Worm (Caenorhabditis elegans): ENCODE measurements around the gene R08C7.5.

R08C7.5 gene

ce11 chrIV:4429901-4430300 lies at the start of gene R08C7.5, which contains the start of gene str-185:
Gene R08C7.5, plus strand, starts transcription at chrIV:4430229.
Gene str-185, minus strand, starts transcription at chrIV:4430001.
- TF ChIP-seq ces-1 (GFP tag; optimal IDR thresholded peaks at IDR 0.05) (no peak), snpc-4 (tag; optimal IDR thresholded peaks at IDR 0.05) (no peak), nhr-2 (tag; optimal IDR thresholded peaks at IDR 0.05) (no peak)

ce11 chrIV:4386351-4386750 lies 43.7 kb upstream of the R08C7.5 start, which contains the start of gene tald-1:
Gene tald-1, plus strand, starts transcription at chrIV:4386651.
- TF ChIP-seq mls-2 (tag; optimal IDR thresholded peaks at IDR 0.05), result no peak
- TF ChIP-seq nhr-2 (tag; optimal IDR thresholded peaks at IDR 0.05), result no peak
- no peak for TF ChIP-seq M03D4.4 (tag; optimal IDR thresholded peaks at IDR 0.05)
- TF ChIP-seq sptf-1 (tag; optimal IDR thresholded peaks at IDR 0.05), result no peak
- TF ChIP-seq pha-4 (tag; optimal IDR thresholded peaks at IDR 0.05), result no peak
- no peak for TF ChIP-seq mab-5 (tag; optimal IDR thresholded peaks at IDR 0.05)
- no peak for TF ChIP-seq unc-62 (GFP tag; optimal IDR thresholded peaks at IDR 0.05)
- no peak for TF ChIP-seq ceh-43 (GFP tag; optimal IDR thresholded peaks at IDR 0.05)
- TF ChIP-seq lsy-2 (tag; optimal IDR thresholded peaks at IDR 0.05), result no peak
- no peak for TF ChIP-seq lin-32 (GFP tag; optimal IDR thresholded peaks at IDR 0.05)
- TF ChIP-seq cnd-1 (tag; optimal IDR thresholded peaks at IDR 0.05), result no peak
- no peak for TF ChIP-seq mep-1 (tag; optimal IDR thresholded peaks at IDR 0.05)
- TF ChIP-seq unc-120 (tag; optimal IDR thresholded peaks at IDR 0.05; ENCODE audit: poor library complexity, severe bottlenecking), result no peak
- TF ChIP-seq nhr-28 (tag; optimal IDR thresholded peaks at IDR 0.05), result no peak
- TF ChIP-seq nhr-76 (tag; optimal IDR thresholded peaks at IDR 0.05), result no peak
- TF ChIP-seq bed-3 (GFP tag; optimal IDR thresholded peaks at IDR 0.05), result no peak
- TF ChIP-seq ceh-83 (GFP tag; optimal IDR thresholded peaks at IDR 0.05), result no peak
- no peak for TF ChIP-seq elt-3 (tag; optimal IDR thresholded peaks at IDR 0.05)

ce11 chrIV:4390438-4390894 lies 39.6 kb upstream of the R08C7.5 start, which contains the start of the genes rpl-7A and set-21:
Gene rpl-7A, minus strand, starts transcription at chrIV:4390590.
Gene set-21, plus strand, starts transcription at chrIV:4390844.
- TF ChIP-seq M03D4.4 (tag; optimal IDR thresholded peaks at IDR 0.05), result peak; percentile 51
- no peak for TF ChIP-seq zip-8 (tag; optimal IDR thresholded peaks at IDR 0.05)
- peak; percentile 85 for TF ChIP-seq sptf-1 (tag; optimal IDR thresholded peaks at IDR 0.05)
- TF ChIP-seq lsy-2 (tag; optimal IDR thresholded peaks at IDR 0.05), result peak; percentile 93
- no peak for TF ChIP-seq nhr-28 (tag; optimal IDR thresholded peaks at IDR 0.05)
- peak; percentile 27 for TF ChIP-seq tbx-8 (GFP tag; optimal IDR thresholded peaks at IDR 0.05)
- TF ChIP-seq unc-120 (tag; optimal IDR thresholded peaks at IDR 0.05; ENCODE audit: poor library complexity, severe bottlenecking), result peak; percentile 18
- no peak for TF ChIP-seq mab-5 (tag; optimal IDR thresholded peaks at IDR 0.05)
- TF ChIP-seq nhr-76 (tag; optimal IDR thresholded peaks at IDR 0.05), result no peak
- no peak for TF ChIP-seq sem-2 (GFP tag; optimal IDR thresholded peaks at IDR 0.05)
- TF ChIP-seq elt-1 (tag; optimal IDR thresholded peaks at IDR 0.05; ENCODE audit: borderline replicate concordance, insufficient read depth), result no peak
- no peak for TF ChIP-seq ztf-11 (tag; optimal IDR thresholded peaks at IDR 0.05)
- TF ChIP-seq mls-2 (tag; optimal IDR thresholded peaks at IDR 0.05), result peak; percentile 70
- peak; percentile 84 for TF ChIP-seq nhr-237 (tag; optimal IDR thresholded peaks at IDR 0.05)
- TF ChIP-seq bed-3 (GFP tag; optimal IDR thresholded peaks at IDR 0.05), result no peak
- no peak for TF ChIP-seq ceh-83 (GFP tag; optimal IDR thresholded peaks at IDR 0.05)
- no peak for TF ChIP-seq nhr-2 (tag; optimal IDR thresholded peaks at IDR 0.05)
- TF ChIP-seq snpc-4 (tag; optimal IDR thresholded peaks at IDR 0.05), result no peak
- TF ChIP-seq lin-32 (GFP tag; optimal IDR thresholded peaks at IDR 0.05), result no peak
- no peak for TF ChIP-seq ham-2 (GFP tag; optimal IDR thresholded peaks at IDR 0.05)
- peak; percentile 56 for TF ChIP-seq pha-4 (tag; optimal IDR thresholded peaks at IDR 0.05)
- TF ChIP-seq ces-1 (GFP tag; optimal IDR thresholded peaks at IDR 0.05), result peak; percentile 47
- TF ChIP-seq mep-1 (tag; optimal IDR thresholded peaks at IDR 0.05), result peak; percentile 86
- TF ChIP-seq drap-1 (GFP tag; optimal IDR thresholded peaks at IDR 0.05), result peak; percentile 62
- no peak for TF ChIP-seq blmp-1 (tag; optimal IDR thresholded peaks at IDR 0.05)
- no peak for TF ChIP-seq unc-39 (tag; optimal IDR thresholded peaks at IDR 0.05)
- peak; percentile 76 for TF ChIP-seq lin-13 (tag; optimal IDR thresholded peaks at IDR 0.05)
- no peak for TF ChIP-seq flh-1 (GFP tag; optimal IDR thresholded peaks at IDR 0.05)
- TF ChIP-seq hlh-1 (tag; optimal IDR thresholded peaks at IDR 0.05), result peak; percentile 7
- peak; percentile 64 for TF ChIP-seq cnd-1 (tag; optimal IDR thresholded peaks at IDR 0.05)
- TF ChIP-seq unc-62 (GFP tag; optimal IDR thresholded peaks at IDR 0.05), result peak; percentile 49
- TF ChIP-seq nhr-12 (tag; optimal IDR thresholded peaks at IDR 0.05), result no peak
- TF ChIP-seq ceh-39 (tag; optimal IDR thresholded peaks at IDR 0.05), result peak; percentile 71
- TF ChIP-seq elt-3 (tag; optimal IDR thresholded peaks at IDR 0.05), result no peak
- no peak for TF ChIP-seq ceh-43 (GFP tag; optimal IDR thresholded peaks at IDR 0.05)

Measured in whole organism, mixed stage, embryonic.